Worm (Caenorhabditis elegans) whole organism, young adult: Measurements from ENCODE around the gene clec-70.
A peak's percentile ranks its signal among the peaks of the same experiment; 100 is the strongest.

Experiments used
- B0035.1 ChIP-seq: sonication (generic microtip); optimal IDR thresholded peaks from 2 replicates; lab custom pipeline; 2016; ENCODE audit warnings: missing genetic modification characterization, mild to moderate bottlenecking, missing compliant biosample characterization, missing genotype, missing genetic modification reagents
- B0261.1 ChIP-seq: sonication (generic microtip); optimal IDR thresholded peaks from 2 replicates; lab custom pipeline; 2016; ENCODE audit warnings: mild to moderate bottlenecking, missing genetic modification characterization, moderate library complexity, missing compliant biosample characterization
- F23B12.7 ChIP-seq: sonication (generic microtip); optimal IDR thresholded peaks from 2 replicates; lab custom pipeline; 2017; ENCODE audit warnings: missing genetic modification characterization, mild to moderate bottlenecking, missing compliant biosample characterization, antibody characterized with exemption, moderate library complexity; ENCODE audit not compliant: insufficient read depth
- F33H1.4 ChIP-seq: fragments of 200-800 bp; sonication (Bioruptor generic); IDR thresholded peaks from 2 replicates; pipeline ENCODE4 v1.3.6; 2022; ENCODE audit warnings: missing genetic modification reagents, missing genetic modification characterization, missing compliant biosample characterization
- F37B4.10 ChIP-seq: fragments of 200-800 bp; sonication (Bioruptor generic); IDR thresholded peaks from 2 replicates; pipeline ENCODE4 v1.3.6; 2022; ENCODE audit warnings: missing genetic modification characterization, missing compliant biosample characterization
- T07F8.4 ChIP-seq: sonication (generic microtip); optimal IDR thresholded peaks from 2 replicates; lab custom pipeline; 2016; ENCODE audit warnings: mild to moderate bottlenecking, missing genetic modification characterization, moderate library complexity, missing compliant biosample characterization
- Y95B8A.8 ChIP-seq: fragments of 200-800 bp; sonication (Bioruptor generic); IDR thresholded peaks from 2 replicates; pipeline ENCODE4 v1.3.6; 2022; ENCODE audit warnings: missing genetic modification reagents, missing genetic modification characterization, missing compliant biosample characterization
- ama-1 ChIP-seq, 3 experiments: fragments of 150-350 bp in 1 of 3; sonication (generic microtip) in 2 of 3; optimal IDR thresholded peaks; 2 replicates each; lab custom pipeline; 2014 to 2018; ENCODE audit warnings: missing biosample characterization in 2 of 3, missing genetic modification characterization in 2 of 3, missing genetic modification reagents in 2 of 3
- attf-3 ChIP-seq: fragments of 200-800 bp; sonication (Bioruptor generic); conservative IDR thresholded peaks from 2 replicates; pipeline ENCODE4 v1.3.6; 2022; ENCODE audit warnings: missing genetic modification reagents, missing genetic modification characterization, missing compliant biosample characterization
- ceh-100 ChIP-seq: fragments of 200-800 bp; sonication (Bioruptor generic); IDR thresholded peaks from 2 replicates; pipeline ENCODE4 v1.3.6; 2022; ENCODE audit warnings: missing genetic modification reagents, missing genetic modification characterization, missing compliant biosample characterization
- die-1 ChIP-seq: sonication (generic microtip); optimal IDR thresholded peaks from 2 replicates; lab custom pipeline; 2016; ENCODE audit warnings: missing genotype, mild to moderate bottlenecking, missing genetic modification characterization, missing compliant biosample characterization
- dpl-1 ChIP-seq: fragments of 150-350 bp; optimal IDR thresholded peaks from 2 replicates; lab custom pipeline; 2014; ENCODE audit warnings: missing biosample characterization, missing genetic modification reagents, missing genetic modification characterization
- efl-1 ChIP-seq: fragments of 150-350 bp; optimal IDR thresholded peaks from 2 replicates; lab custom pipeline; 2014; ENCODE audit warnings: missing biosample characterization, missing genetic modification reagents, missing genetic modification characterization
- fkh-3 ChIP-seq: sonication (generic microtip); optimal IDR thresholded peaks from 2 replicates; lab custom pipeline; 2016; ENCODE audit warnings: mild to moderate bottlenecking, missing genetic modification characterization, missing compliant biosample characterization
- hmg-1.2 ChIP-seq: fragments of 200-800 bp; sonication (Bioruptor generic); IDR thresholded peaks from 2 replicates; pipeline ENCODE4 v1.3.6; 2022; ENCODE audit warnings: missing genetic modification reagents, missing genetic modification characterization, missing compliant biosample characterization
- lsl-1 ChIP-seq: fragments of 200-800 bp; sonication (Bioruptor generic); optimal IDR thresholded peaks from 2 replicates; lab custom pipeline; 2018; ENCODE audit warnings: mild to moderate bottlenecking, missing genetic modification characterization, moderate library complexity, missing compliant biosample characterization
- lsy-27 ChIP-seq: sonication (generic microtip); optimal IDR thresholded peaks from 2 replicates; lab custom pipeline; 2017; ENCODE audit warnings: missing genetic modification characterization, mild to moderate bottlenecking, missing compliant biosample characterization, antibody characterized with exemption, missing genotype, borderline replicate concordance; ENCODE audit not compliant: insufficient read depth
- madf-3 ChIP-seq: fragments of 200-800 bp; sonication (Bioruptor generic); IDR thresholded peaks from 2 replicates; pipeline ENCODE4 v1.3.6; 2022; ENCODE audit warnings: missing genetic modification reagents, missing genetic modification characterization, missing compliant biosample characterization
- madf-8 ChIP-seq: fragments of 200-800 bp; sonication (Bioruptor generic); conservative IDR thresholded peaks from 2 replicates; pipeline ENCODE4 v1.3.6; 2022; ENCODE audit warnings: missing genetic modification reagents, missing genetic modification characterization, missing compliant biosample characterization
- nhr-80 ChIP-seq: sonication (generic microtip); optimal IDR thresholded peaks from 2 replicates; lab custom pipeline; 2016; ENCODE audit warnings: missing genetic modification characterization, missing compliant biosample characterization
- pha-4 ChIP-seq: fragments of 150-350 bp; sonication (generic microtip); optimal IDR thresholded peaks from 2 replicates; lab custom pipeline; 2014; ENCODE audit warnings: missing biosample characterization, missing genetic modification reagents, missing genetic modification characterization
- rec-8 ChIP-seq, 2 experiments: sonication (generic microtip); optimal IDR thresholded peaks; 2 replicates each; lab custom pipeline; 2016; ENCODE audit warnings: mild to moderate bottlenecking in 2 of 2, missing genetic modification characterization in 2 of 2, missing genetic modification reagents in 2 of 2, missing genotype in 2 of 2, missing biosample characterization in 1 of 2, missing compliant biosample characterization in 1 of 2, moderate library complexity in 1 of 2
- repo-1 ChIP-seq: sonication (generic microtip); optimal IDR thresholded peaks from 2 replicates; lab custom pipeline; 2017; ENCODE audit warnings: mild to moderate bottlenecking, missing genetic modification characterization, missing compliant biosample characterization
- rpc-1 ChIP-seq, 2 experiments: fragments of 150-350 bp in 1 of 2; sonication (generic microtip) in 1 of 2; optimal IDR thresholded peaks; 2 replicates each; lab custom pipeline; 2014 to 2018; ENCODE audit warnings: missing biosample characterization in 1 of 2, missing genetic modification characterization in 1 of 2, missing genetic modification reagents in 1 of 2, missing genotype in 1 of 2
- sptf-2 ChIP-seq: fragments of 200-800 bp; sonication (Bioruptor generic); optimal IDR thresholded peaks from 2 replicates; lab custom pipeline; 2018; ENCODE audit warnings: mild to moderate bottlenecking, missing genetic modification characterization, missing compliant biosample characterization
- unc-62 ChIP-seq: fragments of 150-350 bp; optimal IDR thresholded peaks from 2 replicates; lab custom pipeline; 2014; ENCODE audit warnings: missing biosample characterization, missing genetic modification reagents, missing genetic modification characterization
- ztf-18 ChIP-seq: sonication (generic microtip); optimal IDR thresholded peaks from 2 replicates; lab custom pipeline; 2016; ENCODE audit warnings: missing genotype, mild to moderate bottlenecking, missing genetic modification characterization, missing compliant biosample characterization
- ztf-25 ChIP-seq: fragments of 200-800 bp; sonication (Bioruptor generic); IDR thresholded peaks from 2 replicates; pipeline ENCODE4 v1.3.6; 2022; ENCODE audit warnings: missing genetic modification reagents, missing genetic modification characterization, missing compliant biosample characterization

Gene clec-70

ce11 chrIV:3917405-3917804 is 15.1 kb upstream of the clec-70 start, which contains the start of gene F56D6.14:
Gene F56D6.14 (plus strand): TSS chrIV:3917705.
- TF ChIP-seq madf-8: no peak
- no peak for TF ChIP-seq ama-1 (optimal IDR thresholded peaks at IDR 0.05; lab: Kevin White, UChicago)
- no peak for TF ChIP-seq ama-1 (GFP tag; optimal IDR thresholded peaks at IDR 0.05; lab: Kevin White, UChicago)
- TF ChIP-seq hmg-1.2 (GFP tag; lab: Robert Waterston, UW): no peak
- no peak for TF ChIP-seq ztf-25 (GFP tag; lab: Robert Waterston, UW)
- TF ChIP-seq pha-4 (tag; lab: Kevin White, UChicago): no peak

ce11 chrIV:3918160-3918559 is 14.3 kb upstream of the clec-70 start, which contains the start of gene F56D6.23:
Gene F56D6.23 (plus strand): TSS chrIV:3918460.
- TF ChIP-seq B0261.1 (tag; lab: Kevin White, UChicago) (no peak), Y95B8A.8 (GFP tag; lab: Robert Waterston, UW) (no peak), F37B4.10 (GFP tag; lab: Robert Waterston, UW) (no peak)

- TF ChIP-seq rec-8 (tag; optimal IDR thresholded peaks at IDR 0.05; lab: Kevin White, UChicago) (no peak), hmg-1.2 (GFP tag; lab: Robert Waterston, UW) (no peak), T07F8.4 (tag; lab: Kevin White, UChicago) (no peak), repo-1 (tag; lab: Kevin White, UChicago) (no peak), lsy-27 (tag; lab: Kevin White, UChicago) (no peak)
Measured at ce11 chrIV:3919506-3919905, 13.0 kb upstream of the clec-70 start, which contains the start of gene srz-19. Gene srz-19 (plus strand): TSS chrIV:3919806.

DNA sequence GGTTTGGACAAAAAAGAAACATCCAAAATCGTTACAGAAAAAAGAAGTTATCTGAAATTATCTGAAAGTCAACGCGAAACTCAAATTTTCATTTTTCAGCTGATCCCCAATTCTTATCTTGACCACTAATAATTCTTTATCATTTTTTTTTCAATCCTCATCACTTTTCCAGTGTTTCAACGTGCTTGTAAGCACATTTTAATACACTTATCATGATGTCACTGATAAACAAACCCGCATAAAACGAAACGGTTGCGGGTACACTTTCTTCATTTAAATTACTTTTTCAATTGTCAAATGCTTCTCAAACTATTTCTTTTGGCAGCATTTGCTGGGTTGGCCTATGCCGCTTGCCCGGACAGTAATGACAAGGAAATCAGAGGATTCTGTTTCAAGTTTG is 10.6 kb upstream of the clec-70 start, which contains the start of gene clec-67:
Gene clec-67, plus strand, starts transcription at position 268 of the 400 bp plus-strand sequence.
- no peak for TF ChIP-seq lsl-1 (GFP tag; lab: Kevin White, UChicago)
- peak; percentile 44 for TF ChIP-seq nhr-80

- TF ChIP-seq ztf-18 (tag; lab: Kevin White, UChicago) (no peak), Y95B8A.8 (GFP tag; lab: Robert Waterston, UW) (no peak)
- TF ChIP-seq, all 124 proteins: peak for 0
Measured at ce11 chrIV:3926117-3926516, 6.4 kb upstream of the clec-70 start, which contains the start of gene clec-68. Gene clec-68 (plus strand): TSS chrIV:3926417.

- no peak for TF ChIP-seq dpl-1
- TF ChIP-seq attf-3 (GFP tag; lab: Robert Waterston, UW): no peak
- no peak for TF ChIP-seq die-1 (tag; lab: Kevin White, UChicago)
- no peak for TF ChIP-seq B0035.1 (tag; lab: Kevin White, UChicago)
- TF ChIP-seq sptf-2 (GFP tag; lab: Kevin White, UChicago): no peak
- TF ChIP-seq madf-3 (GFP tag; lab: Robert Waterston, UW): no peak
- TF ChIP-seq ceh-100 (GFP tag; lab: Robert Waterston, UW): no peak
- no peak for TF ChIP-seq F37B4.10 (GFP tag; lab: Robert Waterston, UW)
- TF ChIP-seq F23B12.7 (tag; lab: Kevin White, UChicago): no peak
- TF ChIP-seq fkh-3 (tag; lab: Kevin White, UChicago): no peak
- TF ChIP-seq unc-62 (GFP tag; lab: Kevin White, UChicago): no peak
- no peak for TF ChIP-seq F33H1.4 (GFP tag; lab: Robert Waterston, UW)
- no peak for TF ChIP-seq rpc-1 (optimal IDR thresholded peaks at IDR 0.05; lab: Kevin White, UChicago)
- TF ChIP-seq rpc-1 (tag; optimal IDR thresholded peaks at IDR 0.05; lab: Kevin White, UChicago): no peak
- no peak for TF ChIP-seq efl-1 (GFP tag; lab: Kevin White, UChicago)
- TF ChIP-seq, all 124 proteins: peak for 0
Measured at ce11 chrIV:3937097-3937496, 4.6 kb downstream of the clec-70 start, which contains the start of gene clec-71. Gene clec-71 (plus strand): TSS chrIV:3937458.
